Fruit fly (Drosophila melanogaster): Measurements from ENCODE around the gene cmpy.

- TF ChIP-seq CG3065 (GFP tag; optimal IDR thresholded peaks at IDR 0.05) = no peak
- no peak for TF ChIP-seq salm (tag; optimal IDR thresholded peaks at IDR 0.05)
- TF ChIP-seq Blimp-1 (GFP tag; optimal IDR thresholded peaks at IDR 0.05) = no peak
- no peak for TF ChIP-seq CG13424 (tag; optimal IDR thresholded peaks at IDR 0.05)
- no peak for TF ChIP-seq cwo (GFP tag; optimal IDR thresholded peaks at IDR 0.05)
- no peak for TF ChIP-seq Chrac-16 (GFP tag; optimal IDR thresholded peaks at IDR 0.05)
- TF ChIP-seq Fer2 (tag; optimal IDR thresholded peaks at IDR 0.05) = no peak
- TF ChIP-seq H2.0 (GFP tag; IDR thresholded peaks at IDR 0.05) = 0 out of 2 replicates have a peak, but pooled peaks have one; percentile 12
Observed at dm6 chr3L:20736266-20736665, 17.3 kb upstream of the cmpy start.

Measured in whole organism, embryonic.